Worm (Caenorhabditis elegans): ENCODE measurements around the gene srw-69.

ce11 chrV:7403501-7403900, 25.3 kb downstream of the srw-69 start:
- TF ChIP-seq nhr-77 (tag; optimal IDR thresholded peaks at IDR 0.05) = no peak
- no peak for TF ChIP-seq ceh-28 (tag; optimal IDR thresholded peaks at IDR 0.05)
- no peak for TF ChIP-seq ama-1 (optimal IDR thresholded peaks at IDR 0.05)
- TF ChIP-seq attf-4 (tag; optimal IDR thresholded peaks at IDR 0.05) = no peak
- TF ChIP-seq sdz-12 (GFP tag; optimal IDR thresholded peaks at IDR 0.05) = no peak
- TF ChIP-seq nhr-10 (tag; optimal IDR thresholded peaks at IDR 0.05) = no peak
- no peak for TF ChIP-seq ZK546.5 (tag; optimal IDR thresholded peaks at IDR 0.05)
- no peak for TF ChIP-seq ceh-44 (GFP tag; IDR thresholded peaks at IDR 0.05)
- no peak for TF ChIP-seq lim-7 (GFP tag; IDR thresholded peaks at IDR 0.05)
- TF ChIP-seq lin-13 (GFP tag; optimal IDR thresholded peaks at IDR 0.05) = no peak
